Worm (Caenorhabditis elegans): Measurements from ENCODE around the gene C37C3.10.

The C37C3.10 gene

DNA sequence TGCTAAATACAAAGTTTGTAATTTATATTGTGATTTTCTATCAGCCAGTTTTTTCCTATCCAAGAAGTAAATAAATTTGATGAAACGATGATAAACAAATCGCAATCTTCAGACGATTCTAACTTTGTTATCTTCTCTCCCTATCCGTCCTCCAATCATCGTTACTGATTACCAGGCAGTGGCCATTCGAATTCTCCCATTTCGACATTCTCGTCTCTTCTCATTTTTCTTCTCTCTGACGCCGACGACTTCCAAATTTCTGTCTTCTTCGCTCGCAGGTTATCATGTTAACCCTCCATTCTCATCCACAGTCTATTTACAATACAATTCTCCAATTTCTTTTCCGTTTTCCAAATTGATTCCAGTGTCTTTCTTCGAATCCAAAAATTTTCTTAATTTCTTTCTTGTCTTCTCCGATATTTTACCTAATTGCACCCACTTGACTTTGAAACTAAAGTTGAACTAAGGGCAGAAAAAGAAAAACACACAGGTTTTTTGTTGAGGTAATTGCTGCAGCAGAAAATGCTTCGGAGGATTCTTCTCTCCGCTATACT, 15.6 kb upstream of the C37C3.10 start, which contains the start of gene F40A3.2:
Gene F40A3.2, plus strand, starts transcription at position 504 of the 554 bp plus-strand sequence.
- TF ChIP-seq cog-1 (tag; optimal IDR thresholded peaks at IDR 0.05) (no peak), T22C8.4 (GFP tag; IDR thresholded peaks at IDR 0.05) (no peak), ztf-23 (GFP tag; IDR thresholded peaks at IDR 0.05) (no peak), flt-1 (GFP tag; IDR thresholded peaks at IDR 0.05) (no peak), ztf-29 (GFP tag; IDR thresholded peaks at IDR 0.05) (no peak), klf-2 (GFP tag; conservative IDR thresholded peaks at IDR 0.05) (no peak), ref-1 (GFP tag; conservative IDR thresholded peaks at IDR 0.05) (no peak)

DNA sequence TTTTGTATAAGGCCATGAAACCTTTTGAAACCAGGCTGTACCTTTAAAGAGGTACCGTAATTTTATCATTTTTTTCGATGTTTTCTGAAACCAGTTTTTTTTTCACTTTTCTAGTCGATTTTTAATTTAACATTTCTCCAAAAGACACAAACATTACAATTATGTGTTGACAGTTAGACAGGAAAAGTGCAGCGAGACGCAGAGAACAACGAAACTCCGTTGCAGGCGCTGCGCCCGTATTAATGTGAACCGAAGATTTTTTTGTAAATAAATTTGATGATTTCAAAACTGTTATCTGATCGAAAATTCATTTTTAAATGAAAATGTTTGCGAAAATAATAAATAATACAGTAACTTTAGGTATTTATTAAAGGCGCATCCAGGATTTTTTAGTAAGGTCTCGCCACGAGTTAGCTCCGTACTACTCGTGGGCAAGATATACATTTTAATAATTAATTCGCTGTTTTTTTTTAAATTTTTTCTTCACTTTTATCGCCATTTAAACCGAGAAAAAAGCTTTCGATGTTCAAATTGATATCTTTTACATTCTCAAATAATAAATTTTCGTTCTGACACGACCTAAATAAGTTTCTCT, 14.1 kb upstream of the C37C3.10 start, which contains the start of gene F40A3.3:
Gene F40A3.3, plus strand, starts transcription at position 564 of the 595 bp plus-strand sequence.
- no peak for TF ChIP-seq cog-1 (tag; optimal IDR thresholded peaks at IDR 0.05)
- TF ChIP-seq ztf-29 (GFP tag; IDR thresholded peaks at IDR 0.05): no peak
- no peak for TF ChIP-seq klf-2 (GFP tag; conservative IDR thresholded peaks at IDR 0.05)
- no peak for TF ChIP-seq T22C8.4 (GFP tag; IDR thresholded peaks at IDR 0.05)
- no peak for TF ChIP-seq med-1 (GFP tag; optimal IDR thresholded peaks at IDR 0.05; ENCODE audit: insufficient read depth)
- no peak for TF ChIP-seq tab-1 (GFP tag; IDR thresholded peaks at IDR 0.05)
- TF ChIP-seq flt-1 (GFP tag; IDR thresholded peaks at IDR 0.05): no peak
- TF ChIP-seq ref-1 (GFP tag; conservative IDR thresholded peaks at IDR 0.05): no peak
- TF ChIP-seq ztf-23 (GFP tag; IDR thresholded peaks at IDR 0.05): no peak

DNA sequence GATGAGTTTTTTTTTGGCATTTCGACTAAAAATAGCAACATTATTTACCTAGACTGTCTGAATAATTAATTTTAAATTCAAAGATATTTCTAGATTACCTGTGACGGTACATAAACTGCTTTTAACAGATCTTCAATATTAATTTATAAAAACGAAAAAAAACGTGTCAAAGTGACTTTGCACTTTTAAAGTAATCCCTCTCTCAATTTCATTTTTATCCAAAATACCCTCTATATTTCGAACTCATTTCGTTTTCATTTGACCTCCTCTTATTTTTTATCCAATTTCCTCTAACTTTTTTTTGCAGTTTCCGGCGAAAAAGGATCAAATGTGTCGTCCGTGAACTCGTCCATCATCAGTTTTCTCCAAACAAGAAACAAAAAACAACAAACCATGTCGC, 12.6 kb upstream of the C37C3.10 start, which contains the start of gene F40A3.4:
Gene F40A3.4, plus strand, starts transcription at position 301 of the 400 bp plus-strand sequence.
- TF ChIP-seq ztf-29 (GFP tag; IDR thresholded peaks at IDR 0.05) (no peak), flt-1 (GFP tag; IDR thresholded peaks at IDR 0.05) (no peak), tab-1 (GFP tag; IDR thresholded peaks at IDR 0.05) (no peak), ref-1 (GFP tag; conservative IDR thresholded peaks at IDR 0.05) (no peak), T22C8.4 (GFP tag; IDR thresholded peaks at IDR 0.05) (no peak), klf-2 (GFP tag; conservative IDR thresholded peaks at IDR 0.05) (no peak), ztf-23 (GFP tag; IDR thresholded peaks at IDR 0.05) (no peak)

DNA sequence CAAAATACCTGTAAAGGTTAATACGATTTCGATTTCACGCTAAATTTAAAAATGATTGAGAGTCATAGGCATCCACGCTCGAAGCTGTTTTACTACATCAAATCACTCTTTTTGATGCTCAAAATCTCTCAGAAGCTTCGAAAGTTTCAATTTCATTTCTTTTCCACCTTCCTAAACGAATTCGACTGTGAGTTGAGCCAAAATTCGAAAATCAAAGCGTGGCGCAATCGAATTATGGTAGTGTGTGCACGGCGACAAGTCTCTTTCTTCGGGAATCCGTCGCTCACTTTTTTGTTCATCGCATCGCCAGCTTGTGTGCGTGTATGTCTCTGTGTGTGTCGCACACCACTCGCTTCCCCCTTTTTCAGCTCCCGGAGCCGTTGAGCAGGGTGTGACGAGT, 10.1 kb upstream of the C37C3.10 start:
- TF ChIP-seq cog-1 (tag; optimal IDR thresholded peaks at IDR 0.05) (no peak), tab-1 (GFP tag; IDR thresholded peaks at IDR 0.05) (no peak), T22C8.4 (GFP tag; IDR thresholded peaks at IDR 0.05) (no peak), ref-1 (GFP tag; conservative IDR thresholded peaks at IDR 0.05) (no peak), ztf-23 (GFP tag; IDR thresholded peaks at IDR 0.05) (no peak), klf-2 (GFP tag; conservative IDR thresholded peaks at IDR 0.05) (no peak), ztf-29 (GFP tag; IDR thresholded peaks at IDR 0.05) (no peak)

DNA sequence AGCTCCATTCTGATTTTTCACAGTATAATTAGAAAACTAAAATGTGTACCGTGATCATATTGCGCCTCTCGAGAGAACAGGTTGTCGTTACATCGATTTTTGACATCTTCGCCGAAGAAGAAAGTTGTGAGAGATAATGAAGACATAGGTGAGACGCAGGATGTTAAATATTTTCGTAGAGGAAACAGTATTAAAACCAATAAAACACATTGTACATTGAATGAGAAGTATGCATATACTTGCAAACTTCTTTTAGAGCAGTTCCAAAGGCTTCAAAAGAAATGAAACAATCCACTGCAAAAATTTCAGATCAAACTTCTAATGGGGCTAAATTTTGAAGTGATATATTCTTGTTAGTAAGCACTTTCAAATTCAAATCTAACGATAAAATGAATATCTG, 7.8 kb upstream of the C37C3.10 start, which contains the start of gene nipi-4:
Gene nipi-4, minus strand, starts transcription at position 101 of the 400 bp plus-strand sequence.
- TF ChIP-seq cog-1 (tag; optimal IDR thresholded peaks at IDR 0.05) (no peak), ztf-23 (GFP tag; IDR thresholded peaks at IDR 0.05) (no peak), tab-1 (GFP tag; IDR thresholded peaks at IDR 0.05) (no peak), ztf-29 (GFP tag; IDR thresholded peaks at IDR 0.05) (no peak), med-1 (GFP tag; optimal IDR thresholded peaks at IDR 0.05; ENCODE audit: insufficient read depth) (no peak), ref-1 (GFP tag; conservative IDR thresholded peaks at IDR 0.05) (no peak), T22C8.4 (GFP tag; IDR thresholded peaks at IDR 0.05) (no peak), flt-1 (GFP tag; IDR thresholded peaks at IDR 0.05) (no peak), klf-2 (GFP tag; conservative IDR thresholded peaks at IDR 0.05) (no peak)

DNA sequence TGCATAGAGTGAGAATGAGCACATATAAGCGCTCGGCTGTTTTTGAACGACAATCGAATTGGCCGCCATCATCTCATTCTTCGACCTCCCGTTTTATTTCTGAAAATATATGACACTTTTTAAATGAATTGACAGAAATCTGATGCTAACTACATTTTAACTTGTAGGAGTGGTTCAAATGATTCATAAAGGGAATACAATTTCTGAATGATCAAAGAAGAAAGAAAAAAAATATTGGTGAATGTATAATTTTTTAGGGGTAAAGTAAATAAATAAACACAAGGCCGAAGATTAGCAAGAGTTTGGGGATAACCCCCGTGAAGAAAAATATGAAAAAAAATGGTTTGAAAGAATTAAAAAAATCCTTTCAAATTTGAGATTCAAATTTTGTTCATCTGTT, 1.8 kb upstream of the C37C3.10 start, which contains the start of gene C37C3.11:
Gene C37C3.11, minus strand, starts transcription at position 101 of the 400 bp plus-strand sequence.
- TF ChIP-seq cog-1 (tag; optimal IDR thresholded peaks at IDR 0.05) (no peak), T22C8.4 (GFP tag; IDR thresholded peaks at IDR 0.05) (no peak), ztf-29 (GFP tag; IDR thresholded peaks at IDR 0.05) (no peak), ztf-23 (GFP tag; IDR thresholded peaks at IDR 0.05) (no peak), flt-1 (GFP tag; IDR thresholded peaks at IDR 0.05) (no peak), tab-1 (GFP tag; IDR thresholded peaks at IDR 0.05) (no peak), klf-2 (GFP tag; conservative IDR thresholded peaks at IDR 0.05) (no peak), med-1 (GFP tag; optimal IDR thresholded peaks at IDR 0.05; ENCODE audit: insufficient read depth) (no peak), ref-1 (GFP tag; conservative IDR thresholded peaks at IDR 0.05) (no peak)

DNA sequence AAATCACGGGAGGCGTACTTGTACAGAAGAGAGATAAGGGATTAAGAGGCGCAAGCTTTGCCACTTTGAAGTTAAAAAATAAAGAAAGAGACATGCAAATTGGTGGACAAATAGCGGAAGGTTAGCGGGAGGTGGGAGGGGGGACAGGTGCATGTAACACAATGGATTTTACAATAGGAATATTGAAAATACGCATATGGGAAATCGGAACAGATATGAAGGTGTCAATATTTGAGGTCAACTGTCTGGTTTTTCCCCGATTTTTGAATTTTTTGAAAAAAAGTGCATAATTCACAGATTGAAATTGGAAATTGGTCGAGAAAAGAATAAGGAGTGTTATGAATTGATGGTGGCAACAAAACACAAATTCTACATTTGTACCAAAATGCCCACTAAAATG, 1.1 kb downstream of the C37C3.10 start, which contains the start of gene C37C3.17:
Gene C37C3.17, minus strand, starts transcription at position 101 of the 400 bp plus-strand sequence.
- TF ChIP-seq ref-1 (GFP tag; conservative IDR thresholded peaks at IDR 0.05) (no peak), ztf-23 (GFP tag; IDR thresholded peaks at IDR 0.05) (no peak), med-1 (GFP tag; optimal IDR thresholded peaks at IDR 0.05; ENCODE audit: insufficient read depth) (no peak), T22C8.4 (GFP tag; IDR thresholded peaks at IDR 0.05) (no peak), cog-1 (tag; optimal IDR thresholded peaks at IDR 0.05) (no peak), klf-2 (GFP tag; conservative IDR thresholded peaks at IDR 0.05) (no peak), ztf-29 (GFP tag; IDR thresholded peaks at IDR 0.05) (no peak), flt-1 (GFP tag; IDR thresholded peaks at IDR 0.05) (no peak), tab-1 (GFP tag; IDR thresholded peaks at IDR 0.05) (no peak)

DNA sequence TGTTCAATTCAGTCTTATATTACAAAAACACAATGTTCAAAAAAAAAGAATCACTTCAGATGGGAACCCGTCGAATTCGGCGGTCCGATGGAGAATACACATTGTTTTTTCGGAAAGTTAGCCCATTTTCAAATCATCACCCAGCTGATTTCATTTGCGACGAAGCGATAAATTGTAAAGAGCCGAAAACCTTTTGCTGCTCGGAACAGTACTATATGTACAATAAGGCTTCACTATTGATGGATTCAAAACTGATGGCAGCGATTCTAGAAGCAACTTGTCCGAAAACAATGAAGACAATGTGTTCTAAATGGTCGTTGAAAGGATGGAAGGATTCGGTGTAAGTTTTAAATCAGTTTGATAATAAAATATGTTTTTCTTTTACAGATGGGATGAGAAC, 4.9 kb downstream of the C37C3.10 start, which contains the start of gene C37C3.1:
Gene C37C3.1, plus strand, starts transcription at position 33 of the 400 bp plus-strand sequence.
- no peak for TF ChIP-seq ztf-23 (GFP tag; IDR thresholded peaks at IDR 0.05)
- TF ChIP-seq flt-1 (GFP tag; IDR thresholded peaks at IDR 0.05): no peak
- no peak for TF ChIP-seq cog-1 (tag; optimal IDR thresholded peaks at IDR 0.05)
- no peak for TF ChIP-seq ztf-29 (GFP tag; IDR thresholded peaks at IDR 0.05)
- TF ChIP-seq ref-1 (GFP tag; conservative IDR thresholded peaks at IDR 0.05): no peak
- TF ChIP-seq T22C8.4 (GFP tag; IDR thresholded peaks at IDR 0.05): no peak
- TF ChIP-seq med-1 (GFP tag; optimal IDR thresholded peaks at IDR 0.05; ENCODE audit: insufficient read depth): no peak
- TF ChIP-seq tab-1 (GFP tag; IDR thresholded peaks at IDR 0.05): no peak
- no peak for TF ChIP-seq klf-2 (GFP tag; conservative IDR thresholded peaks at IDR 0.05)

DNA sequence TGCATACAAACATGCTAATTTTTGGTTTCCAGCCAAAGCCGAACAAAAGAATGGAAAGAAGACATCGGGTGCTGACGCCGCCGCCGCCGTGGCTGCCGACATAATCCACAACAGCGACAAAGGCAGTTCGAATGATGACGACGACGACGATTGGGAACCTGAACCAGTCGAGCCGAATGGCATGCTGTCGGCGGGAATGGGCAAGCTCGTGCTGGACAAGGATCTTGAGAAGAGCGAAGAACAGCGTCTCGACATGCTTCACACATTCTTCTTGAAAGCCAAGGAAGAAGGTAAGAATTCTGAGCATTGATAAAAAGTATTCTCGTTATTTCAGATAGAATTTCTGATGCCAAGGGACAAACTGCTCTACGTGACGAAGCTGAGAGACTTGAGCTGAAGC, 6.2 kb downstream of the C37C3.10 start:
- TF ChIP-seq med-1 (GFP tag; optimal IDR thresholded peaks at IDR 0.05; ENCODE audit: insufficient read depth) (no peak), tab-1 (GFP tag; IDR thresholded peaks at IDR 0.05) (no peak), T22C8.4 (GFP tag; IDR thresholded peaks at IDR 0.05) (no peak), klf-2 (GFP tag; conservative IDR thresholded peaks at IDR 0.05) (no peak), cog-1 (tag; optimal IDR thresholded peaks at IDR 0.05) (no peak), ztf-29 (GFP tag; IDR thresholded peaks at IDR 0.05) (no peak), flt-1 (GFP tag; IDR thresholded peaks at IDR 0.05) (no peak), ref-1 (GFP tag; conservative IDR thresholded peaks at IDR 0.05) (no peak), ztf-23 (GFP tag; IDR thresholded peaks at IDR 0.05) (no peak)
